Worm (Caenorhabditis elegans) whole organism, L4 larva: ENCODE data around the gene igdb-1.
A peak's percentile ranks its signal among the peaks of the same experiment; 100 is the strongest.
"Not testable (repeated sequence)": the region's sequence is repeated elsewhere in the genome, so short reads cannot be mapped to it uniquely, and the experiment has no call there.

Experiments
- D1046.2 ChIP-seq: fragments of 200-800 bp; sonication (Bioruptor generic); IDR thresholded peaks from 2 replicates; pipeline ENCODE4 v1.3.6; 2022; ENCODE audit warnings: missing genetic modification characterization, missing compliant biosample characterization
- F26F4.8 ChIP-seq: fragments of 200-800 bp; sonication (Bioruptor generic); conservative IDR thresholded peaks from 2 replicates; pipeline ENCODE4 v1.3.6; 2022; ENCODE audit warnings: missing genetic modification characterization, missing compliant biosample characterization
- F37D6.2 ChIP-seq: sonication (generic microtip); optimal IDR thresholded peaks from 2 replicates; lab custom pipeline; 2016; ENCODE audit warnings: mild to moderate bottlenecking, missing genetic modification characterization, missing compliant biosample characterization
- Y75B8A.6 ChIP-seq: fragments of 200-800 bp; sonication (Bioruptor generic); IDR thresholded peaks from 2 replicates; pipeline ENCODE4 v1.3.6; 2022; ENCODE audit warnings: missing genetic modification reagents, missing genetic modification characterization, missing compliant biosample characterization
- ZK337.2 ChIP-seq: fragments of 200-800 bp; sonication (Bioruptor generic); IDR thresholded peaks from 2 replicates; pipeline ENCODE4 v1.3.6; 2022; ENCODE audit warnings: missing genetic modification reagents, missing genetic modification characterization, missing compliant biosample characterization
- aha-1 ChIP-seq: fragments of 150-350 bp; peaks from one replicate; lab custom pipeline; 2014; ENCODE audit warnings: missing biosample characterization, missing genetic modification characterization
- aly-2 ChIP-seq: sonication (generic microtip); optimal IDR thresholded peaks from 2 replicates; lab custom pipeline; 2018; ENCODE audit warnings: missing biosample characterization, missing genetic modification characterization
- ceh-32 ChIP-seq: sonication (generic microtip); optimal IDR thresholded peaks from 2 replicates; lab custom pipeline; 2016; ENCODE audit warnings: mild to moderate bottlenecking, missing genetic modification characterization, missing compliant biosample characterization; ENCODE audit not compliant: poor library complexity
- ceh-44 ChIP-seq: fragments of 200-800 bp; sonication (Bioruptor generic); IDR thresholded peaks from 2 replicates; pipeline ENCODE4 v1.3.6; 2022; ENCODE audit warnings: missing genetic modification reagents, missing genetic modification characterization, missing compliant biosample characterization
- ceh-82 ChIP-seq: sonication (generic microtip); optimal IDR thresholded peaks from 2 replicates; lab custom pipeline; 2017; ENCODE audit warnings: missing biosample characterization, missing genetic modification characterization
- dmd-8 ChIP-seq: fragments of 200-800 bp; sonication (Bioruptor generic); IDR thresholded peaks from 2 replicates; pipeline ENCODE4 v1.3.6; 2022; ENCODE audit warnings: missing genetic modification characterization, missing compliant biosample characterization
- dve-1 ChIP-seq: sonication (generic microtip); optimal IDR thresholded peaks from 2 replicates; lab custom pipeline; 2017; ENCODE audit warnings: antibody characterized with exemption, mild to moderate bottlenecking, missing genetic modification characterization, missing compliant biosample characterization; ENCODE audit not compliant: insufficient read depth
- egl-43 ChIP-seq: fragments of 200-800 bp; sonication (Bioruptor generic); IDR thresholded peaks from 2 replicates; pipeline ENCODE4 v1.3.6; 2022; ENCODE audit warnings: missing genetic modification reagents, missing genetic modification characterization, missing compliant biosample characterization
- fkh-10 ChIP-seq: fragments of 150-350 bp; optimal IDR thresholded peaks from 2 replicates; lab custom pipeline; 2014; ENCODE audit warnings: missing biosample characterization, missing genetic modification reagents, missing genetic modification characterization
- hlh-11 ChIP-seq: fragments of 200-800 bp; sonication (Bioruptor generic); optimal IDR thresholded peaks from 2 replicates; lab custom pipeline; 2018; ENCODE audit warnings: mild to moderate bottlenecking, missing genetic modification characterization, missing compliant biosample characterization
- hlh-30 ChIP-seq: sonication (generic microtip); optimal IDR thresholded peaks from 2 replicates; lab custom pipeline; 2017; ENCODE audit warnings: antibody characterized with exemption, mild to moderate bottlenecking, missing genetic modification characterization, missing compliant biosample characterization; ENCODE audit not compliant: insufficient read depth
- hmg-1.1 ChIP-seq: fragments of 200-800 bp; sonication (Bioruptor generic); IDR thresholded peaks from 2 replicates; pipeline ENCODE4 v1.3.6; 2022; ENCODE audit warnings: missing genetic modification reagents, missing genetic modification characterization, missing compliant biosample characterization
- jun-1 ChIP-seq: fragments of 150-350 bp; optimal IDR thresholded peaks from 2 replicates; lab custom pipeline; 2014; ENCODE audit warnings: missing biosample characterization, missing genetic modification reagents, missing genetic modification characterization
- mes-2 ChIP-seq: sonication (generic microtip); optimal IDR thresholded peaks from 2 replicates; lab custom pipeline; 2016; ENCODE audit warnings: missing genotype, mild to moderate bottlenecking, missing genetic modification characterization, missing compliant biosample characterization; ENCODE audit not compliant: poor library complexity, severe bottlenecking
- nhr-102 ChIP-seq: sonication (generic microtip); optimal IDR thresholded peaks from 2 replicates; lab custom pipeline; 2016; ENCODE audit warnings: mild to moderate bottlenecking, missing genetic modification characterization, moderate library complexity, missing compliant biosample characterization
- nhr-237 ChIP-seq: sonication (generic microtip); optimal IDR thresholded peaks from 2 replicates; lab custom pipeline; 2017; ENCODE audit warnings: missing biosample characterization, missing genetic modification characterization
- nhr-25 ChIP-seq: sonication (generic microtip); optimal IDR thresholded peaks from 2 replicates; lab custom pipeline; 2017; ENCODE audit warnings: missing genetic modification characterization, mild to moderate bottlenecking, missing compliant biosample characterization, antibody characterized with exemption, moderate library complexity, borderline replicate concordance; ENCODE audit not compliant: insufficient read depth
- nhr-28 ChIP-seq: fragments of 150-350 bp; optimal IDR thresholded peaks from 2 replicates; lab custom pipeline; 2014; ENCODE audit warnings: missing biosample characterization, missing genetic modification characterization
- php-3 ChIP-seq: fragments of 200-800 bp; sonication (Bioruptor generic); IDR thresholded peaks from 2 replicates; pipeline ENCODE4 v1.3.6; 2022; ENCODE audit warnings: missing genetic modification reagents, missing genetic modification characterization, missing compliant biosample characterization
- saeg-2 ChIP-seq: fragments of 200-800 bp; sonication (Bioruptor generic); IDR thresholded peaks from 2 replicates; pipeline ENCODE4 v1.3.6; 2022; ENCODE audit warnings: missing genetic modification reagents, missing genetic modification characterization, missing compliant biosample characterization
- set-16 ChIP-seq: fragments of 200-800 bp; sonication (Bioruptor generic); IDR thresholded peaks from 2 replicates; pipeline ENCODE4 v1.3.6; 2022; ENCODE audit warnings: missing genetic modification reagents, missing genetic modification characterization, missing compliant biosample characterization
- snpc-1.2 ChIP-seq: fragments of 200-800 bp; sonication (Bioruptor generic); IDR thresholded peaks from 2 replicates; pipeline ENCODE4 v1.3.6; 2022; ENCODE audit warnings: missing genetic modification reagents, missing genetic modification characterization, missing compliant biosample characterization
- snpc-4 ChIP-seq: fragments of 150-350 bp; optimal IDR thresholded peaks from 2 replicates; lab custom pipeline; 2014; ENCODE audit warnings: missing biosample characterization, missing genetic modification characterization
- unc-130 ChIP-seq: sonication (generic microtip); optimal IDR thresholded peaks from 2 replicates; lab custom pipeline; 2016; ENCODE audit warnings: missing genetic modification reagents, missing genetic modification characterization, missing compliant biosample characterization
- unc-62 ChIP-seq, 3 experiments: fragments of 150-350 bp in 1 of 3; sonication (generic microtip); optimal IDR thresholded peaks in 2 of 3; peaks in 1 of 3; 1 replicate in 1 of 3; 2 replicates in 2 of 3; lab custom pipeline; 2014 to 2017; ENCODE audit warnings: missing biosample characterization in 3 of 3, missing genetic modification characterization in 3 of 3, missing genetic modification reagents in 3 of 3, missing genotype in 1 of 3
- zag-1 ChIP-seq: fragments of 150-350 bp; optimal IDR thresholded peaks from 2 replicates; lab custom pipeline; 2014; ENCODE audit warnings: missing biosample characterization, missing genetic modification characterization
- zfp-3 ChIP-seq: fragments of 200-800 bp; sonication (Bioruptor generic); conservative IDR thresholded peaks from 2 replicates; pipeline ENCODE4 v1.3.6; 2022; ENCODE audit warnings: missing genetic modification reagents, missing genetic modification characterization, missing compliant biosample characterization

igdb-1 gene

ce11 chrIV:12463370-12463769 lies 15.4 kb upstream of the igdb-1 start, which contains the start of gene C25G4.8:
C25G4.8 (minus strand) TSS chrIV:12463470.
- TF ChIP-seq nhr-237: no peak
- no peak for TF ChIP-seq Y75B8A.6 (GFP tag; lab: Robert Waterston, UW)
- no peak for TF ChIP-seq php-3
- TF ChIP-seq unc-130 (GFP tag; lab: Kevin White, UChicago): no peak
- no peak for TF ChIP-seq zag-1
- no peak for TF ChIP-seq mes-2 (tag; lab: Kevin White, UChicago)
- no peak for TF ChIP-seq nhr-102 (tag; lab: Kevin White, UChicago)
- TF ChIP-seq snpc-4: no peak
- no peak for TF ChIP-seq ceh-82 (tag; lab: Kevin White, UChicago)

- TF ChIP-seq hlh-30 (tag; lab: Kevin White, UChicago) (peak; percentile 57), ceh-44 (GFP tag; lab: Robert Waterston, UW) (no peak), ceh-82 (tag; lab: Kevin White, UChicago) (no peak), dve-1 (no peak), ceh-32 (tag; lab: Kevin White, UChicago) (no peak), mes-2 (tag; lab: Kevin White, UChicago) (peak; percentile 33), dmd-8 (GFP tag; lab: Robert Waterston, UW) (no peak), hlh-11 (tag; lab: Kevin White, UChicago) (peak; percentile 12), ZK337.2 (GFP tag; lab: Robert Waterston, UW) (no peak), F26F4.8 (GFP tag; lab: Robert Waterston, UW) (no peak), egl-43 (GFP tag; lab: Robert Waterston, UW) (0 out of 2 replicates have a peak, but pooled peaks have one; percentile 29), set-16 (no peak), hmg-1.1 (GFP tag; lab: Robert Waterston, UW) (peak; percentile 48; the same call in 1 of the 2 replicates), zfp-3 (GFP tag; lab: Robert Waterston, UW) (no peak), aha-1 (tag; lab: Kevin White, UChicago) (no peak), fkh-10 (peak; percentile 47), aly-2 (no peak), D1046.2 (no peak), unc-62 (GFP tag; optimal IDR thresholded peaks at IDR 0.05 in 1 of 2; lab: Kevin White, UChicago) (peak in 1 of 2 experiments; percentile 63), unc-62 (tag; optimal IDR thresholded peaks at IDR 0.05; lab: Kevin White, UChicago) (no peak)
Observed at ce11 chrIV:12464822-12465221, 14.0 kb upstream of the igdb-1 start.

- peak; percentile 54 for TF ChIP-seq nhr-28 (tag; lab: Kevin White, UChicago)
- TF ChIP-seq jun-1 (tag; lab: Kevin White, UChicago): no peak
- TF ChIP-seq nhr-25 (tag; lab: Kevin White, UChicago): peak; percentile 55
Observed at ce11 chrIV:12467761-12468160, 11.1 kb upstream of the igdb-1 start.

ce11 chrIV:12468359-12468758 lies 10.5 kb upstream of the igdb-1 start, which contains the start of gene igdb-2:
igdb-2 (plus strand) TSS chrIV:12468659.
- no peak for TF ChIP-seq F37D6.2 (tag; lab: Kevin White, UChicago)
- TF ChIP-seq nhr-28 (tag; lab: Kevin White, UChicago): no peak
- TF ChIP-seq egl-43 (GFP tag; lab: Robert Waterston, UW): no peak
- no peak for TF ChIP-seq php-3

- TF ChIP-seq ceh-32 (tag; lab: Kevin White, UChicago); saeg-2 (GFP tag; lab: Robert Waterston, UW); snpc-1.2: not testable (repeated sequence)
Observed at ce11 chrIV:12476942-12477341, 1.9 kb upstream of the igdb-1 start, which contains the start of gene T04A11.1. T04A11.1 (minus strand) TSS chrIV:12477042.
